Worm (Caenorhabditis elegans): ENCODE results near the gene dpy-26.

DNA sequence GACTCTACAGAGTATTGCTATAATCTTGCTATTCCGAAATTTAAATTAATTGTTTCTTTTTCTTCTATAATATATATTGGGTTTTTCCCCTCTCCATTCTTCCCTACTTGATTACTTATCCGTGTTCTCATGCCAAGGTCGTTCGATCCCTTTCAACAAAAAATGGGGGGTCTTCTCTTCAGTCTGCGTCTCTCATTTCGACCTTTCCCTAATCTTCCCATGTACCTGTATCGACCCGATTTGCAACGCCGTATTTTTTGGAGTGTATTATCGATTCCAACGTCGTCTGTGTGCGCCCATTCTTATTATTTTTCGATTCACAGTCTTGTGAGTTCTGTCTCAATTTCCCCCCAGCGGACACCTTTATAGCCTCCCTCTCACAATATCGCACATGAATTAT lies 16.6 kb upstream of the dpy-26 start:
- TF ChIP-seq arid-1 (GFP tag; conservative IDR thresholded peaks at IDR 0.05) (no peak), madf-9 (GFP tag; conservative IDR thresholded peaks at IDR 0.05) (no peak), ZK546.5 (tag; optimal IDR thresholded peaks at IDR 0.05) (no peak)

Data from whole organism, L4 larva.